Worm (Caenorhabditis elegans) whole organism, L2 larva: ENCODE results near the gene qui-1.
"Not testable (repeated sequence)": the region's sequence is repeated elsewhere in the genome, so short reads cannot be mapped to it uniquely, and the experiment has no call there.

ENCODE experiments used
- F13H6.1 ChIP-seq: sonication (generic microtip); optimal IDR thresholded peaks from 2 replicates; lab custom pipeline; 2016; ENCODE audit warnings: missing genetic modification characterization, missing compliant biosample characterization
- ZK546.5 ChIP-seq: sonication (generic microtip); optimal IDR thresholded peaks from 2 replicates; lab custom pipeline; 2017; ENCODE audit warnings: missing biosample characterization, missing genetic modification characterization
- alr-1 ChIP-seq: fragments of 150-350 bp; optimal IDR thresholded peaks from 2 replicates; lab custom pipeline; 2014; ENCODE audit warnings: missing biosample characterization, missing genetic modification characterization
- aly-2 ChIP-seq: fragments of 150-350 bp; optimal IDR thresholded peaks from 2 replicates; lab custom pipeline; 2014; ENCODE audit warnings: missing biosample characterization, missing genetic modification characterization
- blmp-1 ChIP-seq: sonication (generic microtip); optimal IDR thresholded peaks from 2 replicates; lab custom pipeline; 2017; ENCODE audit warnings: missing genetic modification characterization, mild to moderate bottlenecking, missing compliant biosample characterization, antibody characterized with exemption, moderate library complexity; ENCODE audit not compliant: insufficient read depth
- ceh-82 ChIP-seq: fragments of 150-350 bp; optimal IDR thresholded peaks from 2 replicates; lab custom pipeline; 2014; ENCODE audit warnings: missing biosample characterization, missing genetic modification characterization
- crh-2 ChIP-seq: sonication (generic microtip); optimal IDR thresholded peaks from 2 replicates; lab custom pipeline; 2017; ENCODE audit warnings: missing biosample characterization, missing genetic modification characterization
- dmd-4 ChIP-seq: sonication (generic microtip); optimal IDR thresholded peaks from 2 replicates; lab custom pipeline; 2017; ENCODE audit warnings: missing biosample characterization, missing genetic modification characterization
- elt-1 ChIP-seq: fragments of 150-350 bp; optimal IDR thresholded peaks from 2 replicates; lab custom pipeline; 2014; ENCODE audit warnings: missing biosample characterization, missing genetic modification characterization
- elt-3 ChIP-seq: sonication (generic microtip); optimal IDR thresholded peaks from 2 replicates; lab custom pipeline; 2017; ENCODE audit warnings: missing biosample characterization, missing genetic modification characterization
- gmeb-1 ChIP-seq: fragments of 150-350 bp; optimal IDR thresholded peaks from 2 replicates; lab custom pipeline; 2014; ENCODE audit warnings: missing biosample characterization, missing genetic modification characterization
- lin-11 ChIP-seq: fragments of 150-350 bp; sonication (generic microtip); optimal IDR thresholded peaks from 2 replicates; lab custom pipeline; 2014; ENCODE audit warnings: missing biosample characterization, missing genetic modification characterization, inconsistent platforms, mixed read lengths
- lin-13 ChIP-seq: fragments of 150-350 bp; optimal IDR thresholded peaks from 2 replicates; lab custom pipeline; 2014; ENCODE audit warnings: missing biosample characterization, missing genetic modification reagents, missing genetic modification characterization
- lsy-2 ChIP-seq, 2 experiments: fragments of 150-350 bp in 1 of 2; sonication (generic microtip) in 1 of 2; optimal IDR thresholded peaks; 2 replicates each; lab custom pipeline; 2014 to 2017; ENCODE audit warnings: missing biosample characterization in 2 of 2, missing genetic modification characterization in 2 of 2
- mbf-1 ChIP-seq: sonication (generic microtip); optimal IDR thresholded peaks from 2 replicates; lab custom pipeline; 2017; ENCODE audit warnings: missing biosample characterization, missing genetic modification characterization
- mdl-1 ChIP-seq, 2 experiments: fragments of 150-350 bp in 1 of 2; sonication (generic microtip) in 1 of 2; optimal IDR thresholded peaks; 2 replicates each; lab custom pipeline; 2017; ENCODE audit warnings: missing biosample characterization in 2 of 2, missing genetic modification characterization in 2 of 2
- nhr-10 ChIP-seq: sonication (generic microtip); optimal IDR thresholded peaks from 2 replicates; lab custom pipeline; 2017; ENCODE audit warnings: missing biosample characterization, missing genetic modification characterization
- nhr-12 ChIP-seq: fragments of 150-350 bp; optimal IDR thresholded peaks from 2 replicates; lab custom pipeline; 2014; ENCODE audit warnings: missing biosample characterization, missing genetic modification characterization
- nhr-129 ChIP-seq: fragments of 150-350 bp; optimal IDR thresholded peaks from 2 replicates; lab custom pipeline; 2014; ENCODE audit warnings: missing biosample characterization, missing genetic modification characterization
- nhr-23 ChIP-seq: fragments of 150-350 bp; optimal IDR thresholded peaks from 2 replicates; lab custom pipeline; 2014; ENCODE audit warnings: missing biosample characterization, missing genetic modification reagents, missing genetic modification characterization
- nhr-237 ChIP-seq: fragments of 150-350 bp; optimal IDR thresholded peaks from 2 replicates; lab custom pipeline; 2014; ENCODE audit warnings: missing biosample characterization, missing genetic modification characterization
- nhr-25 ChIP-seq: fragments of 150-350 bp; sonication (generic microtip); optimal IDR thresholded peaks from 3 replicates; lab custom pipeline; 2014; ENCODE audit warnings: missing biosample characterization, missing genetic modification characterization
- peb-1 ChIP-seq: fragments of 150-350 bp; optimal IDR thresholded peaks from 2 replicates; lab custom pipeline; 2014; ENCODE audit warnings: missing biosample characterization, missing genetic modification characterization
- skn-1 ChIP-seq: sonication (generic microtip); optimal IDR thresholded peaks from 2 replicates; lab custom pipeline; 2017; ENCODE audit warnings: missing biosample characterization, missing genetic modification characterization
- sma-9 ChIP-seq, 2 experiments: fragments of 150-350 bp in 1 of 2; sonication (generic microtip) in 1 of 2; optimal IDR thresholded peaks; 2 replicates each; lab custom pipeline; 2014 to 2016; ENCODE audit warnings: missing genetic modification characterization in 2 of 2, mild to moderate bottlenecking in 1 of 2, missing biosample characterization in 1 of 2, missing compliant biosample characterization in 1 of 2, missing genetic modification reagents in 1 of 2, moderate library complexity in 1 of 2
- unc-39 ChIP-seq: fragments of 150-350 bp; optimal IDR thresholded peaks from 2 replicates; lab custom pipeline; 2014; ENCODE audit warnings: missing biosample characterization, missing genetic modification characterization
- unc-55 ChIP-seq: fragments of 150-350 bp; sonication (generic microtip); optimal IDR thresholded peaks from 3 replicates; lab custom pipeline; 2014; ENCODE audit warnings: missing biosample characterization, missing genetic modification reagents, missing genetic modification characterization
- zag-1 ChIP-seq: fragments of 150-350 bp; optimal IDR thresholded peaks from 2 replicates; lab custom pipeline; 2014; ENCODE audit warnings: missing biosample characterization, missing genetic modification characterization
- ztf-11 ChIP-seq: sonication (generic microtip); optimal IDR thresholded peaks from 2 replicates; lab custom pipeline; 2017; ENCODE audit warnings: missing biosample characterization, missing genetic modification characterization

The qui-1 gene

DNA sequence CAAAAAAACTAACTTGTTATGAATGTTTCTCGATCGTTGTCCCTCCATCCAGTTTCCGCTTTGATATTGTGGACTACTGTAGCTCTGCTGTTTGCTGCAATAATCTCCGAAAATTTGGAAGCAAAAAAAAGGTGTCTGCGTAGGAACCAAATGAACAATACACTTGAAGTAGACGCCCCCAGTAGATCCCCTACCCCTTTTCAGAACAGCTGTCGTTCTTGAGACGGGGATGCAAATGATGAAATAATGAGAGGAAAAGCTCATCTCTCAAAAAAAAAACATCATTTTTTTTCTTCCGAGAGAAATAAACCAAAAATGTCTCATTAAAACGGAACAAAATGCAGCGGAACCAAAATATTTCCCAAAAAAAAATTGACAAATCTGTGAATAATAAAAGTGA lies 4.3 kb upstream of the qui-1 start:
- TF ChIP-seq aly-2 (tag; lab: Kevin White, UChicago), result no peak
- TF ChIP-seq mbf-1 (tag; lab: Kevin White, UChicago), result no peak
- TF ChIP-seq crh-2 (tag; lab: Kevin White, UChicago), result no peak
- peak; percentile 58 for TF ChIP-seq nhr-129 (tag; lab: Kevin White, UChicago)
- TF ChIP-seq, all 48 proteins: peak for 1

DNA sequence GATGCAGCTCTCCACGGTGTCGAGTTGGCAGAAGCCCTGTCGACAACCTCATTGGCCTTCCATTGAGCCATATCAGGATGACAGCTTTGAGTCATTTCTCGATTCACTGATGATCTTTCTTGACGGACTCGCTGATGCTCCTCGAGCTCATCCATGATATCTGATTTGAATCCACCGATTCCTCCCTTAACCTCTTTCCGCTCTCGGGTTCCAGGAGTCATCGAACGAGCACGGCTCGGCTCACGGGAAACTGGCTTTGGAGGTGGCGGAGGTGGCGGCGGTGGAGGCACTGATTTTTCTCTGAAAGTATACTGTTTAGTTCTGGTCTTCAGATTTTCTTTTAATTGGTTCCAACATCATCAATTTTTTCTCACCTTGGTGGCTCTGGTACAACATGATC lies 2.6 kb upstream of the qui-1 start:
- TF ChIP-seq elt-1, result no peak
- no peak for TF ChIP-seq ZK546.5 (tag; lab: Kevin White, UChicago)
- TF ChIP-seq ceh-82, result no peak
- no peak for TF ChIP-seq elt-3 (tag; lab: Kevin White, UChicago)
- no peak for TF ChIP-seq nhr-129 (tag; lab: Kevin White, UChicago)
- no peak for TF ChIP-seq skn-1 (tag; lab: Kevin White, UChicago)
- no peak for TF ChIP-seq mbf-1 (tag; lab: Kevin White, UChicago)
- TF ChIP-seq lin-13 (GFP tag; lab: Kevin White, UChicago), result no peak

DNA sequence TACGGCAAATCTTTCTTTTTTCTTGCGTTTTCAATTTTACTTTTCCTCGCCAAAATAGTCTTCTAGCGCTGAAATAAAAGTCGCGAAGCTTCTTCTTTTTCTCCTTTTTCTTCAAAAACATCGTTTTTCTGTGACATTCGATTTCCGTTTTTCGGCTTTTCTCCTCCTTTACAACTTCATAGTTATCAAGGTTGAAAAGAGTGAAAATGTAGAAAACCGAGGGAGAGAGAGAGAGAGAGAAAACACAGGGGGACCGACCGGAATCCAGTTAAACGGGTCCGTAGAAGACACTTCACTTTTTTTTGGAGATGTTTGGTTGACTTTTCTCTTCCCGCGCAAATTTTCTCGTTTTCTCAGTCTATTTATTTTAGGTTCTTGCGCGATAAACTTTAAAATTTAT lies 2.6 kb downstream of the qui-1 start:
- TF ChIP-seq unc-39 (tag; lab: Kevin White, UChicago), result no peak

DNA sequence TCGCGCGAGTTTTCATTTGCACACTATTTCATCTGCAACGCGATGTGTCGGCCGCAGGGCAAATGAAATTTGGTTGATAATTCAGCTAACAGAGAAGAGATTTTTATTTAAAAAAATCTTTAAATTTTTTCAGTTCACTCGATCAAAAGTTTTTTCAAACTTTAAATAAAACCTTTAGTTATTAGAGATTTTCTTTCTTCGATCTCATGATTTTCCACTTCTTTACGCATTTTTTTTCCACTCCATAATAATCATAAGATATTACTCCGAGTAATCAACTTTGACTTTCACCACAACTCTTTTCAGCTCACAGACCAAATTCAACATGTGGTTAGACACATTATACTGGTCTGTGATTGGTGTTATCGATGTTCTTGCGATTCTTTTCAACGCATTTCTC lies 13.1 kb downstream of the qui-1 start, which contains the start of gene srd-10:
Gene srd-10 (plus strand): TSS at position 301 of the 400 bp plus-strand sequence.
- no peak for TF ChIP-seq unc-55
- no peak for TF ChIP-seq nhr-12
- no peak for TF ChIP-seq crh-2 (tag; lab: Kevin White, UChicago)
- no peak for TF ChIP-seq lin-11
- TF ChIP-seq ztf-11 (tag; lab: Kevin White, UChicago), result no peak
- no peak for TF ChIP-seq sma-9 (GFP tag; optimal IDR thresholded peaks at IDR 0.05; lab: Kevin White, UChicago)
- no peak for TF ChIP-seq sma-9 (tag; optimal IDR thresholded peaks at IDR 0.05; lab: Kevin White, UChicago)
- TF ChIP-seq F13H6.1 (tag; lab: Kevin White, UChicago), result no peak
- TF ChIP-seq peb-1 (tag; lab: Kevin White, UChicago), result no peak
- TF ChIP-seq gmeb-1, result no peak
- no peak for TF ChIP-seq zag-1 (tag; lab: Kevin White, UChicago)
- TF ChIP-seq nhr-10 (tag; lab: Kevin White, UChicago), result no peak
- no peak for TF ChIP-seq blmp-1 (tag; lab: Kevin White, UChicago)
- no peak for TF ChIP-seq mdl-1 (tag; optimal IDR thresholded peaks at IDR 0.05; lab: Kevin White, UChicago)

DNA sequence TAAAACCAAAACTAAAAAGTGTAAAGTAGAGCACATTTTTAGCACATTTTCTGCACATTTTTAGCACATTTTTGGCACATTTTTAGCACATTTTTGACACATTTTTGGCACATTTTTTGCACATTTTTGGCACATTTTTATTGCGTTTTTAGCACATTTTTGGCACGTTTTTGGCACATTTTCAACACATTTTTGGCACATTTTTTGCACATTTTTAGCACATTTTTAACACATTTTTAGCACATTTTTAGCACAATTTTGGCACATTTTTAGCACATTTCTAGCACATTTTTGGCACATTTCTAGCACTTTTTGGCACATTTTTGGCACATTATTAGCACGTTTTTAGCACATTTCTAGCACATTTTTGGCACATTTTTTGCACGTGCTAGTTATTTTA lies 14.0 kb downstream of the qui-1 start:
- TF ChIP-seq F13H6.1 (tag; lab: Kevin White, UChicago) (no peak), alr-1 (tag; lab: Kevin White, UChicago) (no peak), nhr-23 (tag; lab: Kevin White, UChicago) (no peak), nhr-25 (tag; lab: Kevin White, UChicago) (no peak), blmp-1 (tag; lab: Kevin White, UChicago) (no peak), unc-39 (tag; lab: Kevin White, UChicago) (no peak), dmd-4 (tag; lab: Kevin White, UChicago) (no peak)

DNA sequence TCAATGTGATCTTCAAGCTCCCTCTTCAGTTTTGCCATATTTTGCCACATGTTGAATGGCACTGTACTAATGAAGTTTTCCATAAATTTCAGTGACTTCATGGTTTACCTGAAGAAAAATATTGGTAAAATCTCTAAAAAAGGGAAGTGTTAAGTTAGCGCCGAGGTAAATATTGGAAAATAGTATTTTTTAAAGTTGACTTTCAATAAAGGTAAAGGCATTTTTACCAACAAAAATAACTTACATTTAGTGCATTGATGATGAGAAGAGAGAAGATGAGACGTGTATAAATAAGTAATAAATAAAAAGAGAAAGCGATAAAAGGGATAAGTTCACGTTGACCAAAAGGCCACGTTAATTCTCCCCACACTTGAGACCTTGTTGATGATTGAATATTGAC lies 16.5 kb downstream of the qui-1 start, which contains the start of gene Y45F10B.8:
Gene Y45F10B.8 (minus strand): TSS at position 101 of the 400 bp plus-strand sequence.
- TF ChIP-seq mbf-1 (tag; lab: Kevin White, UChicago); nhr-237; lsy-2 (tag; optimal IDR thresholded peaks at IDR 0.05; lab: Kevin White, UChicago): not testable (repeated sequence)

DNA sequence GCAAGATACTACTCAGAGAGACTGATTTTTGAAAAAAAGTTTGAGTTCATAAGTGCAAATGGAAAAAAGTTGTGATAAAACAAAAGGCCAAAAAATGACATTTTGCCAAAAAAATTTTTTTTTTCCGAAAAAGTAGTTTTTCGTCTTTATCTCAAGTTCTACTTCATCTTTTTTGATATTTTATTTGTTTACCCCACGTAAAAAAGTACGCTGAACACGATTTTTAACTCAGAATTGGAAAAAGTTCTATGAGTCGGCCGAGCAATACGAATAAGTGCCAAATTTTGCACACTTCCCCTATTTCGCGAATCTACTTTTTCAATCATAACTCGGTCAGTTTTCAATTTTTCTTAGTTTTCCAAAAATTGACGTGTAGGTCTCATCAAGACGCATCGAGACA lies 17.3 kb downstream of the qui-1 start, which contains the start of gene sru-16:
Gene sru-16 (plus strand): TSS at position 301 of the 400 bp plus-strand sequence.
- not testable (repeated sequence) for TF ChIP-seq sma-9 (GFP tag; optimal IDR thresholded peaks at IDR 0.05; lab: Kevin White, UChicago); sma-9 (tag; optimal IDR thresholded peaks at IDR 0.05; lab: Kevin White, UChicago); nhr-129 (tag; lab: Kevin White, UChicago); skn-1 (tag; lab: Kevin White, UChicago)
